Fruit fly (Drosophila melanogaster) whole organism, embryonic: Measurements from ENCODE around the gene Paics.

Experiments
- Adf1 ChIP-seq: fragments of 200-800 bp; sonication (Bioruptor generic); IDR thresholded peaks from 2 replicates; pipeline ENCODE4 v1.3.6; 2022; ENCODE audit warnings: missing biosample characterization, missing genetic modification characterization
- Antp ChIP-seq: fragments of 200-800 bp; sonication (Bioruptor generic); optimal IDR thresholded peaks from 3 replicates; lab custom pipeline; 2016; ENCODE audit warnings: missing biosample characterization, missing genetic modification characterization
- B-H1 ChIP-seq: fragments of 200-800 bp; sonication (Bioruptor generic); IDR thresholded peaks from 3 replicates; pipeline ENCODE4 v1.3.6; 2022; ENCODE audit warnings: missing biosample characterization, missing genetic modification characterization
- Bdp1 ChIP-seq: fragments of 200-800 bp; sonication (Bioruptor generic); optimal IDR thresholded peaks from 3 replicates; lab custom pipeline; 2016; ENCODE audit warnings: missing biosample characterization, missing genetic modification characterization
- CG10979 ChIP-seq: fragments of 200-800 bp; sonication (Bioruptor generic); optimal IDR thresholded peaks from 2 replicates; lab custom pipeline; 2018; ENCODE audit warnings: missing biosample characterization, mild to moderate bottlenecking, missing genetic modification characterization, moderate library complexity
- CG15073 ChIP-seq: fragments of 200-800 bp; sonication (Bioruptor generic); optimal IDR thresholded peaks from 2 replicates; lab custom pipeline; 2016; ENCODE audit warnings: missing biosample characterization, missing genetic modification characterization
- CG1603 ChIP-seq: fragments of 200-800 bp; sonication (Bioruptor generic); optimal IDR thresholded peaks from 2 replicates; lab custom pipeline; 2019; ENCODE audit warnings: missing biosample characterization, mild to moderate bottlenecking, missing genetic modification characterization, moderate library complexity
- CG16813 ChIP-seq: fragments of 200-800 bp; sonication (Bioruptor generic); IDR thresholded peaks from 3 replicates; pipeline ENCODE4 v1.3.6; 2022; ENCODE audit warnings: missing biosample characterization, missing genetic modification characterization; ENCODE audit not compliant: partially characterized antibody
- CG17802 ChIP-seq: fragments of 200-800 bp; sonication (Bioruptor generic); optimal IDR thresholded peaks from 2 replicates; lab custom pipeline; 2018; ENCODE audit warnings: missing biosample characterization, mild to moderate bottlenecking, missing genetic modification characterization, moderate library complexity
- CG18011 ChIP-seq: fragments of 200-800 bp; sonication (Bioruptor generic); optimal IDR thresholded peaks from 2 replicates; lab custom pipeline; 2017; ENCODE audit warnings: missing biosample characterization, missing genetic modification characterization, mild to moderate bottlenecking, moderate library complexity, missing genotype
- CG18619 ChIP-seq: fragments of 200-800 bp; sonication (Bioruptor generic); optimal IDR thresholded peaks from 3 replicates; lab custom pipeline; 2017; ENCODE audit warnings: missing biosample characterization, mild to moderate bottlenecking, missing genetic modification characterization
- CG2202 ChIP-seq: fragments of 200-800 bp; sonication (Bioruptor generic); optimal IDR thresholded peaks from 2 replicates; lab custom pipeline; 2018; ENCODE audit warnings: missing biosample characterization, mild to moderate bottlenecking, missing genetic modification characterization
- CG32772 ChIP-seq: fragments of 200-800 bp; sonication (Bioruptor generic); IDR thresholded peaks from 2 replicates; pipeline ENCODE4 v1.3.6; 2022; ENCODE audit warnings: missing biosample characterization, missing genetic modification characterization
- CG3407 ChIP-seq: fragments of 200-800 bp; sonication (Bioruptor generic); optimal IDR thresholded peaks from 2 replicates; lab custom pipeline; 2018; ENCODE audit warnings: missing biosample characterization, mild to moderate bottlenecking, missing genetic modification characterization
- CG7556 ChIP-seq: fragments of 200-800 bp; sonication (Bioruptor generic); optimal IDR thresholded peaks from 2 replicates; lab custom pipeline; 2017; ENCODE audit warnings: missing biosample characterization, mild to moderate bottlenecking, missing genetic modification characterization
- CG7928 ChIP-seq: fragments of 200-800 bp; sonication (Bioruptor generic); optimal IDR thresholded peaks from 2 replicates; lab custom pipeline; 2017; ENCODE audit warnings: missing biosample characterization, mild to moderate bottlenecking, missing genetic modification characterization
- CG8478 ChIP-seq: fragments of >200 bp; optimal IDR thresholded peaks from 2 replicates; lab custom pipeline; 2018
- CG8924 ChIP-seq: fragments of 200-800 bp; optimal IDR thresholded peaks from 3 replicates; lab custom pipeline; 2019; ENCODE audit warnings: missing biosample characterization, mild to moderate bottlenecking, missing genetic modification characterization, moderate library complexity
- Drgx ChIP-seq: fragments of 200-800 bp; sonication (Bioruptor generic); IDR thresholded peaks from 2 replicates; pipeline ENCODE4 v1.3.6; 2022; ENCODE audit warnings: missing biosample characterization, missing genetic modification characterization
- Fer2 ChIP-seq: fragments of 200-800 bp; sonication (Bioruptor generic); optimal IDR thresholded peaks from 2 replicates; lab custom pipeline; 2018; ENCODE audit warnings: missing biosample characterization, mild to moderate bottlenecking, missing genetic modification characterization, moderate library complexity
- Hr3 ChIP-seq: fragments of 200-800 bp; sonication (Bioruptor generic); optimal IDR thresholded peaks from 3 replicates; lab custom pipeline; 2016; ENCODE audit warnings: missing biosample characterization, missing genetic modification characterization
- Hr39 ChIP-seq: fragments of >200 bp; optimal IDR thresholded peaks from 2 replicates; lab custom pipeline; 2017
- Max ChIP-seq: fragments of 200-800 bp; sonication (Bioruptor generic); optimal IDR thresholded peaks from 2 replicates; lab custom pipeline; 2016; ENCODE audit warnings: missing biosample characterization, mild to moderate bottlenecking, missing genetic modification characterization
- Med ChIP-seq: fragments of 200-800 bp; sonication (Bioruptor generic); peaks from one replicate; lab custom pipeline; 2016; ENCODE audit warnings: missing biosample characterization, missing genetic modification characterization, mild to moderate bottlenecking, inconsistent platforms, moderate library complexity
- Ravus ChIP-seq: fragments of 200-800 bp; sonication (Bioruptor generic); IDR thresholded peaks from 2 replicates; pipeline ENCODE4 v1.3.6; 2022; ENCODE audit warnings: missing biosample characterization, missing genetic modification characterization
- Ssrp ChIP-seq: fragments of 200-800 bp; sonication (Bioruptor generic); optimal IDR thresholded peaks from 2 replicates; lab custom pipeline; 2018; ENCODE audit warnings: missing biosample characterization, mild to moderate bottlenecking, missing genetic modification characterization, moderate library complexity
- Usf ChIP-seq: fragments of 200-800 bp; sonication (Bioruptor generic); optimal IDR thresholded peaks from 2 replicates; lab custom pipeline; 2017; ENCODE audit warnings: missing genotype, missing biosample characterization, missing genetic modification characterization
- Xrp1 ChIP-seq: fragments of 200-800 bp; sonication (Bioruptor generic); IDR thresholded peaks from 2 replicates; pipeline ENCODE4 v1.3.6; 2022; ENCODE audit warnings: missing biosample characterization, missing genetic modification characterization
- aop ChIP-seq: fragments of 200-800 bp; sonication (Bioruptor generic); IDR thresholded peaks from 2 replicates; pipeline ENCODE4 v1.3.6; 2022; ENCODE audit warnings: missing biosample characterization, missing genetic modification characterization
- chm ChIP-seq: fragments of 200-800 bp; sonication (Bioruptor generic); IDR thresholded peaks from 2 replicates; pipeline ENCODE4 v1.3.6; 2022; ENCODE audit warnings: missing biosample characterization, missing genetic modification characterization
- corto ChIP-seq: fragments of 200-800 bp; sonication (Bioruptor generic); optimal IDR thresholded peaks from 2 replicates; lab custom pipeline; 2016; ENCODE audit warnings: missing biosample characterization, mild to moderate bottlenecking, missing genetic modification characterization, moderate library complexity
- crol ChIP-seq: fragments of 200-800 bp; sonication (Bioruptor generic); IDR thresholded peaks from 2 replicates; pipeline ENCODE4 v1.3.6; 2022; ENCODE audit warnings: missing biosample characterization, missing genetic modification characterization
- dmrt11E ChIP-seq: fragments of 200-800 bp; sonication (Bioruptor generic); optimal IDR thresholded peaks from 3 replicates; lab custom pipeline; 2018; ENCODE audit warnings: missing biosample characterization, mild to moderate bottlenecking, missing genetic modification characterization, moderate library complexity
- en ChIP-seq: fragments of 200-800 bp; sonication (Bioruptor generic); optimal IDR thresholded peaks from 2 replicates; lab custom pipeline; 2016; ENCODE audit warnings: missing biosample characterization, missing genetic modification characterization
- hb ChIP-seq: fragments of 200-800 bp; sonication (Bioruptor generic); IDR thresholded peaks from 3 replicates; pipeline ENCODE4 v1.3.6; 2022; ENCODE audit warnings: missing biosample characterization, missing genetic modification characterization; ENCODE audit not compliant: partially characterized antibody
- hkb ChIP-seq, 2 experiments: fragments of 200-800 bp in 1 of 2; fragments of >200 bp in 1 of 2; sonication (Bioruptor generic) in 1 of 2; IDR thresholded peaks in 1 of 2; optimal IDR thresholded peaks in 1 of 2; 2 replicates each; pipeline versions ENCODE4 v1.3.6 to Lab custom; 2017 to 2022; ENCODE audit warnings: missing biosample characterization in 1 of 2, missing genetic modification characterization in 1 of 2
- hth ChIP-seq: fragments of >200 bp; optimal IDR thresholded peaks from 2 replicates; lab custom pipeline; 2017; ENCODE audit warnings: inconsistent platforms
- lilli ChIP-seq: fragments of 200-800 bp; sonication (Bioruptor generic); optimal IDR thresholded peaks from 3 replicates; lab custom pipeline; 2016; ENCODE audit warnings: missing biosample characterization, missing genetic modification characterization
- nom ChIP-seq: fragments of 200-800 bp; sonication (Bioruptor generic); optimal IDR thresholded peaks from 2 replicates; lab custom pipeline; 2017; ENCODE audit warnings: missing biosample characterization, missing genetic modification characterization, mild to moderate bottlenecking, moderate library complexity, missing genetic modification reagents
- phol ChIP-seq: fragments of 200-800 bp; sonication (Bioruptor generic); optimal IDR thresholded peaks from 3 replicates; lab custom pipeline; 2018; ENCODE audit warnings: missing biosample characterization, mild to moderate bottlenecking, missing genetic modification characterization, moderate library complexity
- prd ChIP-seq, 3 experiments: fragments of >200 bp in 2 of 3; fragments of 200-800 bp in 1 of 3; sonication (Bioruptor generic) in 1 of 3; optimal IDR thresholded peaks in 2 of 3; IDR thresholded peaks in 1 of 3; 2 replicates in 2 of 3; 3 replicates in 1 of 3; pipeline versions ENCODE4 v1.3.6 to Lab custom; 2017 to 2022; ENCODE audit warnings: missing biosample characterization in 1 of 3, missing genetic modification characterization in 1 of 3
- scrt ChIP-seq: fragments of 200-800 bp; sonication (Bioruptor generic); optimal IDR thresholded peaks from 2 replicates; lab custom pipeline; 2018; ENCODE audit warnings: missing biosample characterization, mild to moderate bottlenecking, missing genetic modification characterization, moderate library complexity
- slou ChIP-seq: fragments of 200-800 bp; sonication (Bioruptor generic); optimal IDR thresholded peaks from 3 replicates; lab custom pipeline; 2016; ENCODE audit warnings: missing biosample characterization, missing genetic modification characterization

Gene Paics

DNA sequence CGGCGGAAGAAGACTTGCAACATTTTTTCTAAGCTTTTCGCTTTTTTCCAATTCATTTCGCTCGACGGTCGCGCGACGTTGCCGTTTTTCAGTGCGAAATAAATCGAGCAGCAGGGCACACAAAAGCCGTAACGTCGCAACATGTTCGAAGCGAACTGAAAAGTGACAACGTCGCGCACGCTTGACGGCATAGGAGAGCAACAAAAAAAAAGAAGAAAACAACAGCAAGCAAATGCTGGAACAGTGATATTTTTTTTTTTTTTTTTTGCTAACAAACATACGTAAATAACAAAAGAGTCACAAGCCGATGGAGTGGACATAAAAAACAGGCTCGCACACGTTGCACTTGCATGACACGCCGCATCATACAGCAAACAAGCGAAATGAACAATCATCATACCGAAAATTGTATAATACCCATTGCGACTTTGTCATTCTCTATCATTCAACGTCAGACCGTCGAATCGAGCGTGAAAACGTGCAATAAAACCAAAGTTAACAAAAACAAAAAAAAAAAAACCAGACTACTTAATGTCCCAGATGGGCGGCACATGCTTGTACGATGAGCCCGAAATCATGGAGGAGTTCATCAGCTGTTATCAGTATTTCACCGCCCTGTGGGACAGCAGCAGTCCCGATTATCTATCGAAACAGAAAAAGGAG, 16.3 kb downstream of the Paics start, which contains the start of gene CG4004 (continued):
- TF ChIP-seq hth (no peak), Adf1 (GFP tag; lab: Robert Waterston, UW) (peak; percentile 65), CG32772 (GFP tag; lab: Robert Waterston, UW) (0 out of 2 replicates have a peak, but pooled peaks have one; percentile 15), Ravus (no peak), dmrt11E (tag; lab: Kevin White, UChicago) (peak; percentile 43), lilli (GFP tag; lab: Kevin White, UChicago) (no peak), Xrp1 (peak; percentile 16; the same call in 1 of the 2 replicates), phol (tag; lab: Kevin White, UChicago) (peak; percentile 58), Drgx (GFP tag; lab: Robert Waterston, UW) (peak; percentile 82), corto (GFP tag; lab: Kevin White, UChicago) (no peak)

DNA sequence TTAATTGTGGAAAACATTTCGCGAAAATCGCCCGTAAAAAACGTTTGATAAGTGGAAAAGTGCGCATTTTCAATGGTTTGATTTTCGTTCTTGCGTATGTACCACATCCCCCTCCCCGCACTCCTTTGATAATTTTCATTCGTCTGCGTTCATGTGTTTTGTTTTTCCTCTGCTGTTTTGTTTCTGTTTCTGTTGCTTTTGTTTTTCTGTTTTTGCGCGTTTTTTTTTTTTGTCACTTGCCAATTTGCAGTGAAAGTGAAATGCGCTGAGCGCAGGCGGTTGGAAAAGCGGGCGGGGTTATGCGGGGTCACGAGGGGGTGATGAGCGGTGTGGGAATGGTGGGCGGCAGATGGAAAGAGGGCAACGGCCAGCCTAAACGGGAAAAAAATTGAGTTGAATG, 17.1 kb downstream of the Paics start:
- TF ChIP-seq nom (peak; percentile 3), phol (tag; lab: Kevin White, UChicago) (no peak), Drgx (GFP tag; lab: Robert Waterston, UW) (peak; percentile 69), crol (GFP tag; lab: Robert Waterston, UW) (peak; percentile 62)

DNA sequence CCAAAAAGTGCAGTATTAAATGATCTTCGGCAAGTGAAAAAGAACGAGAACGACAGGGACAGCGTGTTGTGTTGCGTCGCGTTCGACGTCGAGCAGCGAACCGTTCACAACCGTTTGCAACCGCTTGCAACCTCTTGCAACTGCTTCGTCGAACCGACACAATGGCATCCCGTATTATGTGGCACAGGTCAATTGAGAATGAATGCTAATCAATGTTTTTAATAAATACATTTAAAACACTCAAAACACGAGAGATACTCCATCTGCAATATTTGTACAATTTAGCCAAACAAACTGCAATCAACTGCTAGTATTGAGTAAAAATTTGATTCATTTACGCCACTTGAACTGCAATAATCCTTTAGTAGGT, 17.8 kb downstream of the Paics start:
- TF ChIP-seq Usf (GFP tag; lab: Kevin White, UChicago) = no peak
- peak; percentile 67; the same call in 1 of the 2 replicates for TF ChIP-seq Adf1 (GFP tag; lab: Robert Waterston, UW)
- peak; percentile 95 for TF ChIP-seq CG15073
- TF ChIP-seq, all 482 proteins: peak for 2

DNA sequence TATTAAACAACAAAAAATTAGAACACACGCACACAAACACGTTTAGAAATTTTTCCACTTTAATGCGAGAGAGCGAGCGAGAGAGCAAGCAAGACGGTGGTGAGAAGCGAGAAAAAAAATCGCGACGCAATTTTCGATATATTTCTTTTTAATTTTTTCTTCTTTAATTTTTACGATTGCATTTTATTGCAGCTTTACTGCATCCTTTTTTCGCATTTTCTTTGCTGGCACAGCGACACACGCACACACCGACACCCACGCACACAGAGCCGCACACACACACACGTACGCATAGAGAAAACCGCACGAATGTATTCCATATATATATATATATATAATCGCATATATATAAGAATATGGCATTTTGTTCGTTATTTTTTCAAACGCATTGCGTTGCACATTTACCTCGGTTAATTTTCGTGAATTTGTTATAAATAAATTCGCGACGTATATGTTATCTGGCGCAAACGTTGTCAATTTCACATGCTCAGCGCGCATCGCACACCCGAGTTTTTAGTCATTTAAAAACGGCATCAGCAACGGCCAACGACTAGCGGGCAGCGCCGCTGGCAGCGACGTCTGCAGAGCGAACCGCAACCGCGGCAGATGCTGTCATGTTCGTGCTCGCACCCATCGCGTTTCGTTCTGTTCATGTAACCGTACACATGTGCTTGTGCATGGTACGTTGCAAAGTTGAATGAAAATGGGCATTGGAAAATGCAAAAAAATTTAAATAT, 18.3 kb downstream of the Paics start, which contains the start of gene Smr:
TSS of gene Smr (minus strand) at position 705 of the 737 bp plus-strand sequence.
- TF ChIP-seq hb (GFP tag; lab: Robert Waterston, UW) = no peak
- no peak for TF ChIP-seq prd (optimal IDR thresholded peaks at IDR 0.05; lab: Kevin White, UChicago)
- no peak for TF ChIP-seq prd (GFP tag; IDR thresholded peaks at IDR 0.05; lab: Robert Waterston, UW)
- TF ChIP-seq Max (GFP tag; lab: Kevin White, UChicago) = no peak
- TF ChIP-seq aop = no peak
- TF ChIP-seq chm = peak; percentile 77
- no peak for TF ChIP-seq hkb (optimal IDR thresholded peaks at IDR 0.05; lab: Kevin White, UChicago)
- TF ChIP-seq hkb (GFP tag; IDR thresholded peaks at IDR 0.05; lab: Robert Waterston, UW) = no peak
- peak; percentile 62 for TF ChIP-seq Med (GFP tag; lab: Kevin White, UChicago)
- TF ChIP-seq CG18619 (GFP tag; lab: Kevin White, UChicago) = no peak
- no peak for TF ChIP-seq scrt (GFP tag; lab: Kevin White, UChicago)
- TF ChIP-seq Antp = no peak
- no peak for TF ChIP-seq CG18011 (GFP tag; lab: Kevin White, UChicago)
- peak; percentile 93 for TF ChIP-seq Adf1 (GFP tag; lab: Robert Waterston, UW)
- TF ChIP-seq en (GFP tag; lab: Kevin White, UChicago) = no peak
- no peak for TF ChIP-seq B-H1 (GFP tag; lab: Robert Waterston, UW)
- peak; percentile 78 for TF ChIP-seq CG3407
- no peak for TF ChIP-seq CG7556
- TF ChIP-seq Ssrp = no peak
- TF ChIP-seq CG1603 (tag; lab: Kevin White, UChicago) = peak; percentile 6
- no peak for TF ChIP-seq CG2202 (tag; lab: Kevin White, UChicago)
- no peak for TF ChIP-seq CG10979 (tag; lab: Kevin White, UChicago)
- TF ChIP-seq CG7928 (GFP tag; lab: Kevin White, UChicago) = no peak
- TF ChIP-seq CG17802 (tag; lab: Kevin White, UChicago) = no peak
- TF ChIP-seq Hr3 (GFP tag; lab: Kevin White, UChicago) = no peak
- peak; percentile 49 for TF ChIP-seq CG8924
- TF ChIP-seq slou (GFP tag; lab: Kevin White, UChicago) = no peak
- TF ChIP-seq Hr39 (lab: Kevin White, UChicago) = no peak
- TF ChIP-seq CG16813 (GFP tag; lab: Robert Waterston, UW) = no peak
- TF ChIP-seq CG8478 (lab: Kevin White, UChicago) = no peak
- TF ChIP-seq Fer2 = no peak
- TF ChIP-seq Bdp1 (GFP tag; lab: Kevin White, UChicago) = no peak
